Fruit fly (Drosophila melanogaster): ENCODE measurements around the gene CG42571.

dm6 chr3L:15761918-15762317, 45.7 kb downstream of the CG42571 start:
- TF ChIP-seq CTCF (optimal IDR thresholded peaks at IDR 0.05): no peak
- TF ChIP-seq CG8478 (optimal IDR thresholded peaks at IDR 0.05): no peak

Data from S2 (cell line).